Fruit fly (Drosophila melanogaster) whole organism, embryonic: ENCODE results near the gene CG6126.

ENCODE experiments used
- Aef1 ChIP-seq: fragments of 200-800 bp; sonication (Bioruptor generic); IDR thresholded peaks from 3 replicates; pipeline ENCODE4 v1.3.6; 2022; ENCODE audit warnings: missing biosample characterization, missing genetic modification characterization
- Blimp-1 ChIP-seq: fragments of 200-800 bp; sonication (Bioruptor generic); optimal IDR thresholded peaks from 3 replicates; lab custom pipeline; 2018; ENCODE audit warnings: missing biosample characterization, missing genetic modification characterization, mild to moderate bottlenecking, moderate library complexity, missing genetic modification reagents
- C15 ChIP-seq: fragments of 200-800 bp; sonication (Bioruptor generic); IDR thresholded peaks from 3 replicates; pipeline ENCODE4 v1.3.6; 2022; ENCODE audit warnings: missing biosample characterization, missing genetic modification characterization
- CG10462 ChIP-seq: fragments of 200-800 bp; sonication (Bioruptor generic); optimal IDR thresholded peaks from 2 replicates; lab custom pipeline; 2016; ENCODE audit warnings: missing biosample characterization, missing genetic modification characterization
- CG10565 ChIP-seq: fragments of 200-800 bp; sonication (Bioruptor generic); optimal IDR thresholded peaks from 3 replicates; lab custom pipeline; 2016; ENCODE audit warnings: missing biosample characterization, mild to moderate bottlenecking, missing genetic modification characterization
- CG11247 ChIP-seq: fragments of 200-800 bp; sonication (Bioruptor generic); IDR thresholded peaks from 2 replicates; pipeline ENCODE4 v1.3.6; 2022; ENCODE audit warnings: missing biosample characterization, missing genetic modification characterization
- CG13894 ChIP-seq: fragments of 200-800 bp; sonication (Bioruptor generic); optimal IDR thresholded peaks from 3 replicates; lab custom pipeline; 2018; ENCODE audit warnings: missing biosample characterization, mild to moderate bottlenecking, missing genetic modification characterization, moderate library complexity
- CG14965 ChIP-seq: fragments of 200-800 bp; sonication (Bioruptor generic); optimal IDR thresholded peaks from 2 replicates; lab custom pipeline; 2016; ENCODE audit warnings: missing biosample characterization, missing genetic modification characterization, borderline replicate concordance
- CG15696 ChIP-seq: fragments of 200-800 bp; sonication (Bioruptor generic); optimal IDR thresholded peaks from 2 replicates; lab custom pipeline; 2019; ENCODE audit warnings: missing biosample characterization, mild to moderate bottlenecking, missing genetic modification characterization, moderate library complexity
- CG1832 ChIP-seq: fragments of 200-800 bp; sonication (Bioruptor generic); optimal IDR thresholded peaks from 2 replicates; lab custom pipeline; 2017; ENCODE audit warnings: missing biosample characterization, mild to moderate bottlenecking, missing genetic modification characterization, inconsistent platforms
- CG18599 ChIP-seq: fragments of 200-800 bp; sonication (Bioruptor generic); optimal IDR thresholded peaks from 3 replicates; lab custom pipeline; 2017; ENCODE audit warnings: missing biosample characterization, missing genetic modification characterization, mild to moderate bottlenecking, moderate library complexity, missing genetic modification reagents
- CG2120 ChIP-seq: fragments of 200-800 bp; sonication (Bioruptor generic); optimal IDR thresholded peaks from 3 replicates; lab custom pipeline; 2016; ENCODE audit warnings: missing biosample characterization, missing genetic modification characterization
- CG2889 ChIP-seq: fragments of 200-800 bp; sonication (Bioruptor generic); IDR thresholded peaks from 3 replicates; pipeline ENCODE4 v1.3.6; 2022; ENCODE audit warnings: missing biosample characterization, missing genetic modification characterization
- CG30403 ChIP-seq: fragments of 200-800 bp; sonication (Bioruptor generic); optimal IDR thresholded peaks from 3 replicates; lab custom pipeline; 2016; ENCODE audit warnings: missing biosample characterization, missing genetic modification characterization
- CG33213 ChIP-seq: fragments of 200-800 bp; sonication (Bioruptor generic); optimal IDR thresholded peaks from 3 replicates; lab custom pipeline; 2016; ENCODE audit warnings: missing biosample characterization, missing genetic modification characterization
- CG3995 ChIP-seq: fragments of 200-800 bp; sonication (Bioruptor generic); optimal IDR thresholded peaks from 3 replicates; lab custom pipeline; 2016; ENCODE audit warnings: missing biosample characterization, missing genetic modification characterization
- CG4328 ChIP-seq: fragments of 200-800 bp; sonication (Bioruptor generic); optimal IDR thresholded peaks from 3 replicates; lab custom pipeline; 2017; ENCODE audit warnings: missing biosample characterization, missing genetic modification reagents, missing genetic modification characterization
- CG4730 ChIP-seq: fragments of 200-800 bp; sonication (Bioruptor generic); IDR thresholded peaks from 2 replicates; pipeline ENCODE4 v1.3.6; 2022; ENCODE audit warnings: missing biosample characterization, missing genetic modification characterization
- CG5180 ChIP-seq: fragments of 200-800 bp; sonication (Bioruptor generic); optimal IDR thresholded peaks from 3 replicates; lab custom pipeline; 2017; ENCODE audit warnings: missing biosample characterization, missing genetic modification characterization, mild to moderate bottlenecking, moderate library complexity, missing genetic modification reagents
- CG8388 ChIP-seq: fragments of 200-800 bp; sonication (Bioruptor generic); optimal IDR thresholded peaks from 2 replicates; lab custom pipeline; 2019; ENCODE audit warnings: missing biosample characterization, mild to moderate bottlenecking, missing genetic modification characterization, moderate library complexity
- CG9727 ChIP-seq: fragments of 200-800 bp; sonication (Bioruptor generic); optimal IDR thresholded peaks from 3 replicates; lab custom pipeline; 2017; ENCODE audit warnings: missing biosample characterization, mild to moderate bottlenecking, missing genetic modification characterization
- D19A ChIP-seq: fragments of 200-800 bp; optimal IDR thresholded peaks from 3 replicates; lab custom pipeline; 2019; ENCODE audit warnings: missing biosample characterization, mild to moderate bottlenecking, missing genetic modification characterization, moderate library complexity
- Deaf1 ChIP-seq: fragments of 200-800 bp; optimal IDR thresholded peaks from 3 replicates; lab custom pipeline; 2019; ENCODE audit warnings: missing biosample characterization, mild to moderate bottlenecking, missing genetic modification characterization, moderate library complexity
- Ets65A ChIP-seq: fragments of 200-800 bp; sonication (Bioruptor generic); peaks from one replicate; lab custom pipeline; 2016; ENCODE audit warnings: missing biosample characterization, missing genetic modification characterization
- Hey ChIP-seq: fragments of 200-800 bp; sonication (Bioruptor generic); optimal IDR thresholded peaks from 3 replicates; lab custom pipeline; 2018; ENCODE audit warnings: missing biosample characterization, mild to moderate bottlenecking, missing genetic modification characterization
- Hmr ChIP-seq: fragments of 200-800 bp; sonication (Bioruptor generic); optimal IDR thresholded peaks from 3 replicates; lab custom pipeline; 2017; ENCODE audit warnings: mild to moderate bottlenecking, missing biosample characterization, missing genetic modification reagents, missing genetic modification characterization
- Hr78 ChIP-seq, 2 experiments: fragments of 200-800 bp in 1 of 2; fragments of >200 bp in 1 of 2; sonication (Bioruptor generic) in 1 of 2; optimal IDR thresholded peaks; 2 replicates each; lab custom pipeline; 2017 to 2019; ENCODE audit warnings: missing biosample characterization in 2 of 2, missing genetic modification characterization in 2 of 2, mild to moderate bottlenecking in 1 of 2, moderate library complexity in 1 of 2
- Lpt ChIP-seq: fragments of >200 bp; optimal IDR thresholded peaks from 2 replicates; lab custom pipeline; 2018; ENCODE audit warnings: missing biosample characterization, missing genetic modification characterization
- Max ChIP-seq: fragments of 200-800 bp; sonication (Bioruptor generic); optimal IDR thresholded peaks from 2 replicates; lab custom pipeline; 2016; ENCODE audit warnings: missing biosample characterization, mild to moderate bottlenecking, missing genetic modification characterization
- Med ChIP-seq: fragments of 200-800 bp; sonication (Bioruptor generic); peaks from one replicate; lab custom pipeline; 2016; ENCODE audit warnings: missing biosample characterization, missing genetic modification characterization, mild to moderate bottlenecking, inconsistent platforms, moderate library complexity
- Mes4 ChIP-seq: fragments of 200-800 bp; sonication (Bioruptor generic); optimal IDR thresholded peaks from 2 replicates; lab custom pipeline; 2016; ENCODE audit warnings: missing biosample characterization, missing genetic modification characterization
- Mrtf ChIP-seq: fragments of 200-800 bp; sonication (Bioruptor generic); IDR thresholded peaks from 3 replicates; pipeline ENCODE4 v1.3.6; 2022; ENCODE audit warnings: missing biosample characterization, missing genetic modification characterization
- NFAT ChIP-seq: fragments of 200-800 bp; sonication (Bioruptor generic); IDR thresholded peaks from 2 replicates; pipeline ENCODE4 v1.3.6; 2022; ENCODE audit warnings: missing biosample characterization, missing genetic modification characterization
- Nf-YA ChIP-seq: fragments of 200-800 bp; sonication (Bioruptor generic); IDR thresholded peaks from 2 replicates; pipeline ENCODE4 v1.3.6; 2022; ENCODE audit warnings: missing biosample characterization, missing genetic modification characterization
- Vsx1 ChIP-seq: fragments of 200-800 bp; sonication (Bioruptor generic); optimal IDR thresholded peaks from 2 replicates; lab custom pipeline; 2017; ENCODE audit warnings: missing biosample characterization, mild to moderate bottlenecking, missing genetic modification characterization, missing genetic modification reagents
- YL-1 ChIP-seq: fragments of 200-800 bp; sonication (Bioruptor generic); optimal IDR thresholded peaks from 3 replicates; lab custom pipeline; 2017; ENCODE audit warnings: missing biosample characterization, mild to moderate bottlenecking, missing genetic modification characterization
- ara ChIP-seq: fragments of 200-800 bp; sonication (Bioruptor generic); IDR thresholded peaks from 2 replicates; pipeline ENCODE4 v1.3.6; 2022; ENCODE audit warnings: missing biosample characterization, missing genetic modification characterization
- ase ChIP-seq: fragments of 200-800 bp; sonication (Bioruptor generic); IDR thresholded peaks from 3 replicates; pipeline ENCODE4 v1.3.6; 2022; ENCODE audit warnings: missing biosample characterization, missing genetic modification characterization
- bab2 ChIP-seq: fragments of 200-800 bp; sonication (Bioruptor generic); optimal IDR thresholded peaks from 2 replicates; lab custom pipeline; 2016; ENCODE audit warnings: missing biosample characterization, missing genetic modification characterization
- cad ChIP-seq: fragments of >200 bp; optimal IDR thresholded peaks from 2 replicates; lab custom pipeline; 2017; ENCODE audit warnings: missing biosample characterization, missing genetic modification characterization
- ftz-f1 ChIP-seq: fragments of 200-800 bp; sonication (Bioruptor generic); optimal IDR thresholded peaks from 2 replicates; lab custom pipeline; 2016; ENCODE audit warnings: missing biosample characterization, missing genetic modification characterization
- knrl ChIP-seq: fragments of 200-800 bp; sonication (Bioruptor generic); IDR thresholded peaks from 3 replicates; pipeline ENCODE4 v1.3.6; 2022; ENCODE audit warnings: missing biosample characterization, missing genetic modification characterization; ENCODE audit not compliant: partially characterized antibody
- lilli ChIP-seq: fragments of 200-800 bp; sonication (Bioruptor generic); optimal IDR thresholded peaks from 3 replicates; lab custom pipeline; 2016; ENCODE audit warnings: missing biosample characterization, missing genetic modification characterization
- oc ChIP-seq: fragments of 200-800 bp; sonication (Bioruptor generic); optimal IDR thresholded peaks from 2 replicates; lab custom pipeline; 2018; ENCODE audit warnings: missing biosample characterization, mild to moderate bottlenecking, missing genetic modification characterization, moderate library complexity
- p53 ChIP-seq: fragments of 200-800 bp; sonication (Bioruptor generic); optimal IDR thresholded peaks from 2 replicates; lab custom pipeline; 2016; ENCODE audit warnings: missing biosample characterization, missing genetic modification characterization
- pho ChIP-seq: fragments of 200-800 bp; sonication (Bioruptor generic); optimal IDR thresholded peaks from 2 replicates; lab custom pipeline; 2016; ENCODE audit warnings: missing biosample characterization, missing genetic modification characterization
- sens ChIP-seq: fragments of 200-800 bp; sonication (Bioruptor generic); peaks from one replicate; lab custom pipeline; 2016; ENCODE audit warnings: missing biosample characterization, missing genetic modification characterization
- so ChIP-seq: fragments of 200-800 bp; sonication (Bioruptor generic); IDR thresholded peaks from 3 replicates; pipeline ENCODE4 v1.3.6; 2022; ENCODE audit warnings: missing biosample characterization, missing genetic modification characterization
- tin ChIP-seq: fragments of 200-800 bp; sonication (Bioruptor generic); optimal IDR thresholded peaks from 3 replicates; lab custom pipeline; 2016; ENCODE audit warnings: missing biosample characterization, missing genetic modification characterization
- tna ChIP-seq: fragments of 200-800 bp; sonication (Bioruptor generic); IDR thresholded peaks from 2 replicates; pipeline ENCODE4 v1.3.6; 2022; ENCODE audit warnings: missing biosample characterization, missing genetic modification characterization; ENCODE audit not compliant: partially characterized antibody
- zfh2 ChIP-seq: fragments of 200-800 bp; sonication (Bioruptor generic); optimal IDR thresholded peaks from 2 replicates; lab custom pipeline; 2016; ENCODE audit warnings: missing biosample characterization, missing genetic modification characterization

Gene CG6126

DNA sequence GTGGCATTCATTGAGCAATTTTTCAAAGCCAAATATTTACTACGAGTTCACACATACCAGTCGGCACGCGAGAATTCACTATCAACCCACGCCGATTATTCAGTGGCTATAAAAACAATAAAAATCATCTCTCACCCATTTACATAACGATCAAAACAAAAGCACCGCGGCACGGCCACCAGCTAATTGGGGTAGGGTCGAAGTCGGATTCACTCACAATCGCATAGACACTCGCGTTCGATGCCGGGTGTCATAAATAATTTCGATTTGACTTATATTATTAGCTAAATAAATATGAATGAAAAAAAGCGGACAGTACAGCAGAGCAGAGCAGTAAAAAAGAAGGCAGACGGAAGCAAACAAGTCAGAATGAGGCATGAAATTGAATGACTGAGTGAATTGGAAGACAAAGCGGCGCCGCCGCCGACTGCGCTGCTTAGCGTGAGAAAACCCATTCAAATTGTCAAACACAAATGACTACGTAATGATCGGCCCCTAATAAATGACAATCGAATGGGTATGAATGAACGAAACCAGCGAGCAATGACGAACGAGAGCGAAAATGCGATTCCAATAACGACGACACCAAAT, 27.3 kb upstream of the CG6126 start (continued):
- no peak for TF ChIP-seq CG8388 (GFP tag; lab: Kevin White, UChicago)
- no peak for TF ChIP-seq CG10462 (GFP tag; lab: Kevin White, UChicago)
- TF ChIP-seq Hmr (GFP tag; lab: Kevin White, UChicago) = peak; percentile 50
- peak; percentile 4 for TF ChIP-seq CG33213 (GFP tag; lab: Kevin White, UChicago)
- TF ChIP-seq Mrtf = no peak
- TF ChIP-seq so (GFP tag; lab: Robert Waterston, UW) = no peak
- no peak for TF ChIP-seq CG2889 (GFP tag; lab: Robert Waterston, UW)
- TF ChIP-seq CG5180 (GFP tag; lab: Kevin White, UChicago) = no peak
- peak; percentile 32 for TF ChIP-seq Deaf1 (tag; lab: Kevin White, UChicago)
- no peak for TF ChIP-seq CG14965 (GFP tag; lab: Kevin White, UChicago)
- peak; percentile 1 for TF ChIP-seq CG18599 (GFP tag; lab: Kevin White, UChicago)
- TF ChIP-seq NFAT (GFP tag; lab: Robert Waterston, UW) = no peak
- TF ChIP-seq CG2120 (GFP tag; lab: Kevin White, UChicago) = peak; percentile 4
- TF ChIP-seq ase (GFP tag; lab: Robert Waterston, UW) = no peak
- TF ChIP-seq cad (GFP tag; lab: Kevin White, UChicago) = no peak
- no peak for TF ChIP-seq Ets65A
- TF ChIP-seq CG15696 = no peak
- TF ChIP-seq p53 (GFP tag; lab: Kevin White, UChicago) = no peak
- no peak for TF ChIP-seq Hey
- TF ChIP-seq CG4730 = no peak
- TF ChIP-seq D19A (tag; lab: Kevin White, UChicago) = no peak
- TF ChIP-seq knrl = no peak
- peak; percentile 73 for TF ChIP-seq Vsx1
- peak; percentile 49 for TF ChIP-seq sens (GFP tag; lab: Kevin White, UChicago)
- TF ChIP-seq bab2 (GFP tag; lab: Kevin White, UChicago) = no peak
- TF ChIP-seq CG10565 = no peak
- TF ChIP-seq tna (GFP tag; lab: Robert Waterston, UW) = no peak
- no peak for TF ChIP-seq Max (GFP tag; lab: Kevin White, UChicago)
- TF ChIP-seq Lpt (GFP tag; lab: Kevin White, UChicago) = no peak
- TF ChIP-seq pho (GFP tag; lab: Kevin White, UChicago) = no peak
- TF ChIP-seq lilli (GFP tag; lab: Kevin White, UChicago) = peak; percentile 2
- no peak for TF ChIP-seq CG3995 (GFP tag; lab: Kevin White, UChicago)
- peak; percentile 85 for TF ChIP-seq Blimp-1 (GFP tag; lab: Kevin White, UChicago)
- peak in 1 of 2 experiments; percentile 29 for TF ChIP-seq Hr78 (GFP tag; optimal IDR thresholded peaks at IDR 0.05; lab: Kevin White, UChicago)
- TF ChIP-seq tin (GFP tag; lab: Kevin White, UChicago) = no peak
- no peak for TF ChIP-seq YL-1
- TF ChIP-seq CG1832 = no peak
- TF ChIP-seq Mes4 (GFP tag; lab: Kevin White, UChicago) = no peak
- no peak for TF ChIP-seq Aef1 (GFP tag; lab: Robert Waterston, UW)
- no peak for TF ChIP-seq oc (tag; lab: Kevin White, UChicago)
- TF ChIP-seq CG4328 (GFP tag; lab: Kevin White, UChicago) = no peak
- peak; percentile 3 for TF ChIP-seq zfh2
- no peak for TF ChIP-seq Nf-YA (GFP tag; lab: Robert Waterston, UW)
- TF ChIP-seq Med (GFP tag; lab: Kevin White, UChicago) = peak; percentile 85
- TF ChIP-seq CG9727 (GFP tag; lab: Kevin White, UChicago) = no peak
- TF ChIP-seq C15 = no peak
- TF ChIP-seq CG30403 (GFP tag; lab: Kevin White, UChicago) = no peak
- no peak for TF ChIP-seq ara (GFP tag; lab: Robert Waterston, UW)
- TF ChIP-seq ftz-f1 (GFP tag; lab: Kevin White, UChicago) = peak; percentile 67
- peak; percentile 23 for TF ChIP-seq CG13894
- TF ChIP-seq CG11247 (GFP tag; lab: Robert Waterston, UW) = no peak
